Worm (Caenorhabditis elegans): ENCODE results near the gene T10H10.2.
A peak's percentile ranks its signal among the peaks of the same experiment; 100 is the strongest.

T10H10.2 gene

ce11 chrX:2274237-2274636 is 20.3 kb upstream of the T10H10.2 start, which contains the start of gene AH9.4:
AH9.4 (minus strand) TSS chrX:2274337.
- TF ChIP-seq syd-9 (tag; optimal IDR thresholded peaks at IDR 0.05) (no peak), pros-1 (tag; optimal IDR thresholded peaks at IDR 0.05) (no peak), ceh-22 (tag; optimal IDR thresholded peaks at IDR 0.05) (no peak), C08G9.2 (tag; optimal IDR thresholded peaks at IDR 0.05) (no peak)

ce11 chrX:2276000-2276399 is 18.6 kb upstream of the T10H10.2 start:
- TF ChIP-seq K09A11.1 (tag; optimal IDR thresholded peaks at IDR 0.05; ENCODE audit: insufficient read depth) (no peak), ttx-3 (tag; optimal IDR thresholded peaks at IDR 0.05) (no peak), sdc-2 (tag; optimal IDR thresholded peaks at IDR 0.05) (no peak), nhr-11 (tag; optimal IDR thresholded peaks at IDR 0.05) (no peak), F13H6.1 (tag; optimal IDR thresholded peaks at IDR 0.05) (no peak), pros-1 (tag; optimal IDR thresholded peaks at IDR 0.05) (no peak)

- TF ChIP-seq pat-9 (tag; optimal IDR thresholded peaks at IDR 0.05) (no peak), fkh-10 (GFP tag; optimal IDR thresholded peaks at IDR 0.05) (no peak), pqm-1 (tag; optimal IDR thresholded peaks at IDR 0.05) (no peak)
Measured at ce11 chrX:2287092-2287491, 7.5 kb upstream of the T10H10.2 start, which contains the start of gene sav-1. sav-1 (minus strand) TSS chrX:2287192.

ce11 chrX:2287977-2288387 is 6.6 kb upstream of the T10H10.2 start:
- TF ChIP-seq C08G9.2 (tag; optimal IDR thresholded peaks at IDR 0.05) (no peak), unc-3 (GFP tag; conservative IDR thresholded peaks at IDR 0.05) (no peak), unc-3 (tag; optimal IDR thresholded peaks at IDR 0.05) (no peak), ceh-31 (tag; optimal IDR thresholded peaks at IDR 0.05) (peak; percentile 58), pat-9 (tag; optimal IDR thresholded peaks at IDR 0.05) (no peak), elt-4 (tag; optimal IDR thresholded peaks at IDR 0.05) (no peak), hlh-13 (GFP tag; optimal IDR thresholded peaks at IDR 0.05) (no peak), pha-2 (tag; optimal IDR thresholded peaks at IDR 0.05) (no peak), hlh-8 (tag; optimal IDR thresholded peaks at IDR 0.05) (peak; percentile 41), syd-9 (tag; optimal IDR thresholded peaks at IDR 0.05) (no peak), F13H6.1 (tag; optimal IDR thresholded peaks at IDR 0.05) (no peak), sdc-2 (tag; optimal IDR thresholded peaks at IDR 0.05) (peak; percentile 59), hlh-30 (tag; optimal IDR thresholded peaks at IDR 0.05; ENCODE audit: insufficient read depth) (no peak), zip-5 (tag; optimal IDR thresholded peaks at IDR 0.05) (no peak), lin-11 (tag; optimal IDR thresholded peaks at IDR 0.05) (no peak), hlh-6 (tag; optimal IDR thresholded peaks at IDR 0.05) (peak; percentile 23), ttx-3 (tag; optimal IDR thresholded peaks at IDR 0.05) (no peak), lim-6 (tag; optimal IDR thresholded peaks at IDR 0.05) (no peak), sox-2 (GFP tag; IDR thresholded peaks at IDR 0.05) (no peak), fkh-10 (GFP tag; optimal IDR thresholded peaks at IDR 0.05) (no peak), dmd-4 (tag; optimal IDR thresholded peaks at IDR 0.05; ENCODE audit: borderline replicate concordance) (no peak), ceh-18 (tag; optimal IDR thresholded peaks at IDR 0.05) (peak; percentile 35), ceh-6 (GFP tag; optimal IDR thresholded peaks at IDR 0.05) (no peak), K09A11.1 (tag; optimal IDR thresholded peaks at IDR 0.05; ENCODE audit: insufficient read depth) (no peak), unc-55 (GFP tag; optimal IDR thresholded peaks at IDR 0.05) (peak; percentile 73), ceh-34 (tag; optimal IDR thresholded peaks at IDR 0.05) (peak; percentile 3), ceh-19 (GFP tag; optimal IDR thresholded peaks at IDR 0.05) (no peak), tbx-2 (tag; optimal IDR thresholded peaks at IDR 0.05) (peak; percentile 63), nhr-11 (tag; optimal IDR thresholded peaks at IDR 0.05) (no peak), ceh-48 (tag; optimal IDR thresholded peaks at IDR 0.05) (no peak), npax-4 (tag; optimal IDR thresholded peaks at IDR 0.05) (no peak), C38D4.7 (GFP tag; optimal IDR thresholded peaks at IDR 0.05) (no peak), rnt-1 (tag; optimal IDR thresholded peaks at IDR 0.05) (peak; percentile 13), ceh-2 (tag; optimal IDR thresholded peaks at IDR 0.05) (peak; percentile 26), mec-3 (tag; optimal IDR thresholded peaks at IDR 0.05; ENCODE audit: borderline replicate concordance) (no peak), nfya-1 (tag; optimal IDR thresholded peaks at IDR 0.05) (peak; percentile 6), ref-2 (tag; optimal IDR thresholded peaks at IDR 0.05) (peak; percentile 18), pha-4 (tag; optimal IDR thresholded peaks at IDR 0.05) (no peak), Y22D7AL.16 (tag; optimal IDR thresholded peaks at IDR 0.05) (no peak), ceh-45 (GFP tag; IDR thresholded peaks at IDR 0.05) (no peak), nhr-232 (tag; optimal IDR thresholded peaks at IDR 0.05) (no peak), dve-1 (tag; optimal IDR thresholded peaks at IDR 0.05) (peak; percentile 20)
